Fruit fly (Drosophila melanogaster): ENCODE data around the gene CG14712.

The CG14712 gene

dm6 chr3R:11582253-11582589 lies 46.3 kb upstream of the CG14712 start (continued):
- TF ChIP-seq insv (GFP tag; optimal IDR thresholded peaks at IDR 0.05) (no peak), CG17802 (tag; optimal IDR thresholded peaks at IDR 0.05) (peak; percentile 61), Stat92E (GFP tag; optimal IDR thresholded peaks at IDR 0.05) (no peak), dmrt11E (tag; optimal IDR thresholded peaks at IDR 0.05) (peak; percentile 21), phol (tag; optimal IDR thresholded peaks at IDR 0.05) (peak; percentile 58), CG2678 (tag; optimal IDR thresholded peaks at IDR 0.05) (no peak), ap (GFP tag; IDR thresholded peaks at IDR 0.05) (peak; percentile 70), Eip74EF (GFP tag; optimal IDR thresholded peaks at IDR 0.05) (peak in 1 of 2 experiments; percentile 52), wor (GFP tag; IDR thresholded peaks at IDR 0.05) (peak; percentile 63), CHES-1-like (GFP tag; optimal IDR thresholded peaks at IDR 0.05) (peak; percentile 24), CG4854 (GFP tag; optimal IDR thresholded peaks at IDR 0.05) (no peak), CG17829 (tag; optimal IDR thresholded peaks at IDR 0.05) (peak; percentile 67), HLH54F (GFP tag; optimal IDR thresholded peaks at IDR 0.05) (peak; percentile 19), CG7271 (tag; optimal IDR thresholded peaks at IDR 0.05) (no peak), CkIIα-i1 (GFP tag; IDR thresholded peaks at IDR 0.05) (no peak), CG6272 (GFP tag; IDR thresholded peaks at IDR 0.05) (no peak), CG9609 (GFP tag; optimal IDR thresholded peaks at IDR 0.05) (peak; percentile 69), Ravus (GFP tag; IDR thresholded peaks at IDR 0.05) (peak; percentile 34), HLHmδ (GFP tag; optimal IDR thresholded peaks at IDR 0.05) (no peak), lola (GFP tag; optimal IDR thresholded peaks at IDR 0.05) (peak in 1 of 3 experiments; percentile 23), pum (GFP tag; optimal IDR thresholded peaks at IDR 0.05) (peak; percentile 65), Trl (optimal IDR thresholded peaks at IDR 0.05) (no peak), Trl (GFP tag; optimal IDR thresholded peaks at IDR 0.05) (peak; percentile 65), Dad (GFP tag; optimal IDR thresholded peaks at IDR 0.05) (peak; percentile 53), CG11093 (GFP tag; IDR thresholded peaks at IDR 0.05) (peak; percentile 56; the same call in 1 of the 3 replicates), zfh2 (GFP tag; optimal IDR thresholded peaks at IDR 0.05) (peak; percentile 11), ttk (GFP tag; IDR thresholded peaks at IDR 0.05) (peak; percentile 77), CG13123 (GFP tag; optimal IDR thresholded peaks at IDR 0.05) (no peak), dysf (GFP tag; IDR thresholded peaks at IDR 0.05) (peak; percentile 75), CG8359 (GFP tag; optimal IDR thresholded peaks at IDR 0.05; ENCODE audit: borderline replicate concordance) (no peak), CG18599 (GFP tag; optimal IDR thresholded peaks at IDR 0.05) (no peak), CG13894 (tag; optimal IDR thresholded peaks at IDR 0.05) (no peak), Dref (GFP tag; IDR thresholded peaks at IDR 0.05) (no peak), sens-2 (GFP tag; IDR thresholded peaks at IDR 0.05) (peak; percentile 73), CG13424 (tag; optimal IDR thresholded peaks at IDR 0.05) (peak; percentile 75), sqz (GFP tag; optimal IDR thresholded peaks at IDR 0.05) (no peak), CG15514 (GFP tag; optimal IDR thresholded peaks at IDR 0.05) (peak; percentile 55), CG11695 (GFP tag; IDR thresholded peaks at IDR 0.05) (peak; percentile 75), sim (GFP tag; IDR thresholded peaks at IDR 0.05) (0 out of 2 replicates have a peak, but pooled peaks have one; percentile 29), CG9437 (GFP tag; optimal IDR thresholded peaks at IDR 0.05) (peak; percentile 57), CG7987 (GFP tag; optimal IDR thresholded peaks at IDR 0.05) (peak; percentile 25), CG12744 (GFP tag; optimal IDR thresholded peaks at IDR 0.05) (no peak), klu (GFP tag; IDR thresholded peaks at IDR 0.05) (no peak), CG17328 (GFP tag; IDR thresholded peaks at IDR 0.05) (peak; percentile 78), ind (GFP tag; optimal IDR thresholded peaks at IDR 0.05) (peak; percentile 68), CG10209 (GFP tag; optimal IDR thresholded peaks at IDR 0.05) (peak; percentile 64), CG18764 (GFP tag; optimal IDR thresholded peaks at IDR 0.05) (peak; percentile 23), CG2889 (GFP tag; IDR thresholded peaks at IDR 0.05) (peak; percentile 60; the same call in 1 of the 3 replicates), yki (optimal IDR thresholded peaks at IDR 0.05) (no peak), gro (GFP tag; optimal IDR thresholded peaks at IDR 0.05) (no peak), E2f1 (GFP tag; IDR thresholded peaks at IDR 0.05) (peak; percentile 80), rib (GFP tag; IDR thresholded peaks at IDR 0.05) (no peak)

Data from whole organism, embryonic.